Fruit fly (Drosophila melanogaster): ENCODE measurements around the gene CG31954.

Gene CG31954

DNA sequence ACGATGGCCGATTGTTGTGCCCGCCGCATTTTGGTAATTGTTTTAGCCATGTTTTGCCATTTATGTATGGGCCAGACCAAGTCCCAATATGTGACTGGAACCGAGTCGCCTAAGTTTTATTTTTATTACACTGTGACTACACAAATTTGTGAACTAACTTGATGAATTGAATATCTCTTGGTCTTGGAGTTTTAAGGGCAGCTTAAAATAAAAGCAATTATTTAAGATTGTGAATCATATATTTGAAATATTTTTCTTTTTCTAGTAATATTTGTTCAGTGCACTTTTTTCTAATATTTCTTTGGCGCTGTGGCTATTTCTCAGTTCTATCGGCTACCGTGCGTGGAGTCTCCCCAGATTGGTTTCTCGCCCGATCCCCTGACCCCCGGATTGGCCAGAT, 16.4 kb downstream of the CG31954 start:
- no peak for TF ChIP-seq CG8478 (optimal IDR thresholded peaks at IDR 0.05)
- no peak for TF ChIP-seq CTCF (optimal IDR thresholded peaks at IDR 0.05)

DNA sequence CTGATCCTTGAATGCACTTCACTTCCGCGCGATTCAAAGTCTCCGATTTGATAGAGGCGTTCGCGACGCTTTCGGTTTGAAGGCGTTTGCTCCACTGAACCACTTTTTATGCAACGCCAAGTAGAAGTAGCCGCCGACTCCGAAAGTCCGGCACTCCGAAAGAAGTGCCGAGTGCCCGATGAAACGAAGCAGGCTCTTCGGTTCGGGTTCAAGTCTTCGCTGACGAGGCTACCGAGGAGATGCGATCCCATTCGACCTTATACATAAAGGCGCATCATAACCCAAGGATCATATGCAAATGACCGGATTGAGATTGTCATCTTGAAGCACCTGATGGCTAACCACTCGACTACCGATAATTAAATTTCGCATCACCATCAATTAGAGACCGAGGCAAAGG, 18.9 kb downstream of the CG31954 start, which contains the start of gene CG15414:
Gene CG15414, minus strand, starts transcription at position 101 of the 400 bp plus-strand sequence.
- TF ChIP-seq CG8478 (optimal IDR thresholded peaks at IDR 0.05) (no peak), CTCF (optimal IDR thresholded peaks at IDR 0.05) (peak; percentile 22 to 31)

DNA sequence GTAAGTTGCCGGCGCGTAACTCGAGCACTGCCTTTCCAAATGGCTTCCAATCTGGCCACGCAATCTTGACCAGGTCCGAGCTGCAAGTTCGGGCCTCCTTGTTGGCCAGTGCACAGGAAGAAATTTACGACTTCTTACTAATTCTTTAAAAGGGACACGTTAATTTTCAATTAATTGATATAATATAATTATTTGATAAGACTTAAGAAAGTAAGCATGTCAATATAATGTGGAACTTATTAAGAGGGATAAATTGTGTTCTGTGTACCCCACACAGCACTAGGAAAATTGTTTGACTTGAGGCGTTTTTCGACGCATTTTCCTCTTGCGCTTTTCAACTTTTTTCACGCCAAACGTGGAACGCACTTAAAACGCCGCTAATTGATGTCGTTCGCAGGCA, 24.4 kb downstream of the CG31954 start:
- no peak for TF ChIP-seq CTCF (optimal IDR thresholded peaks at IDR 0.05)
- TF ChIP-seq CG8478 (optimal IDR thresholded peaks at IDR 0.05) = no peak

DNA sequence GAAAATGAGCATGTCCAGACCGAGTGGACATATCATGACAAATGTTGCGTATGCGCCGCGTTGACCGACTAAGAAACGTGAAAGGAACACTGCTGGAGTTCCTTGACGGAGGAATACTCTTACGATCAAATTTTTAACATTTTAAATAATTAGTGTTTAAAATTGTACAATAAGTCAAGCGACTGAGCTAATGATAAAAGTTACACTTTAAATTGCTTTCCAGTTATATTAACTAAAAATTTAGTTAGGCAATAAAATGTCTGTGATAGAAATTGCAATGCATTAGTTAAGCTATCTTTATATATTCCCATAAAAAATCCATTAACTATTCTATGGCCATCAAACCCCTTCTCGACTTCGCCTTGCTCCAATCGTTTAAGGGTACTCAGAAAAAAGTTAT, 25.1 kb downstream of the CG31954 start:
- TF ChIP-seq CTCF (optimal IDR thresholded peaks at IDR 0.05) (no peak), CG8478 (optimal IDR thresholded peaks at IDR 0.05) (no peak)

DNA sequence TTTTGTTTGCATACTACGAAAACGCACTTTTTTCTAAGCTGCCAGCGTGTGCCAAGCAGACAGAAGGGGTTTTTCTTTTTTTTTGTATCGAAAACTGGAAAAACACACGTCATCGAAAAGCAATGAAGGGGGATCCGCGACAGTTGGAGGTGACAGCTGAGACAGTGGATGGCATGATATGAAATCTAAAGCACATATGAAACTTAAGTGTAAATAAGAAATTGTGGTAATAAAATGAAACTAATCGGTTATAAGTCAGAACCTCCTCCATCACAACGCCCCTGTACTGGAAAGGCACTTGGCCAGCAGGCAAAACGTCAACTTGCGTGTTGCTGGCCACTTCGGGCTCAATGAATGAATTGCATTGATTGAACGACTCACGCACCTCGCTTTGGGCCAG, 26.2 kb downstream of the CG31954 start:
- TF ChIP-seq CTCF (optimal IDR thresholded peaks at IDR 0.05) (no peak), CG8478 (optimal IDR thresholded peaks at IDR 0.05) (no peak)

DNA sequence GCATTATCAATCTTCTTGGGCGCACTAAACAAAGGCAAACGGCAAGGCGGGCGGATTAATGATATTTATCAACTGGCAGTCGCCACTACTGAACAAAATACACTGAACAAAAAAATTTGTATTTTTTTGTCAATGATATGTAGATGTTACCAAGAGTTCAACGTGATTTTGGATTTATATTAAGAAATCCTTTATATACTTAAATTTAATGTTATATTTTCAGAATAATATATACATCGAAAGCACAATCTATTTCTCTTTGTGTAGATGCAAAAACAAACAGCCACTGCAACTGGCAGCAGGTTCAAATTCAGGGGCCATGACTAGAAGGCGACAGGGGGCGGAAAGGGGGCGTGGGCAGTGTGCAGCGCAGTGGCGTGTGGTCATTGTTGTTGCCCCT, 27.2 kb downstream of the CG31954 start:
- no peak for TF ChIP-seq CTCF (optimal IDR thresholded peaks at IDR 0.05)
- no peak for TF ChIP-seq CG8478 (optimal IDR thresholded peaks at IDR 0.05)

DNA sequence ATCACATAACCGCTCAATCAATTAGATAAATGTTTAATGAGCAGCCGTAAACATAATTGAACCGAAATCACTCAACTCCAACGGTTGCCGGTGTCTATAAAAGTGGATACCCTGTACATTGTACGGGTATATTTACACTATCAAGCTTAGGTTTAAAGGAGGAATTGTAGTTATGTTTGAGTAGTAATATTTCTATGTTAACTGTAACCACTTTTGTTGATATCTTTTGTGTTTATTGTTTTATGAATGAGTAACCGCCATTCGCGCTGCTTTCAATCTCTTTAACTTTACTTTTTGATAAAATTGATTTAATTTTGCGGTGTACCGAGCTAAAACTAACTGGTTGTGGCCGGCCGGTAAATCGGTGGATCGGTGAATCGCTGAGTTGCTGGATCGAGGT, 27.9 kb downstream of the CG31954 start:
- TF ChIP-seq CTCF (optimal IDR thresholded peaks at IDR 0.05) (no peak), CG8478 (optimal IDR thresholded peaks at IDR 0.05) (no peak)

DNA sequence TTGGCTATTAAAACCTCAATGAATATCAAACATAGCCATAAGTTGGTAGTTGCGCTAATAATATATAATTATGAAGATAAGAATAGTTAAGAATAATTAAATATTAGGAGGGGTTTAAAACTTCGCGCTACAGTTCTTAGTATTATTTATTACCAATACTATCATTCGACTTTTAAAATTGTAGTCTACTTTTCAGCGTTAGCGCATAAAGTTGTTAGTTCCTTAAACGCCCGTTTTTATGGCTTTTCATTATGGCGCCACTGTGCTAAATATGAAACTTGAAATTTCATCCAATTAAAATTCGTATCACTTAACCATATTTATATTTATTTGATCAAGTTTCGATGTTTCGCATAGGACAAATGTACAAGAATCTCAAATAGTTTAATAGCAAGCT, 29.5 kb downstream of the CG31954 start:
- TF ChIP-seq CG8478 (optimal IDR thresholded peaks at IDR 0.05) (no peak), CTCF (optimal IDR thresholded peaks at IDR 0.05) (peak; percentile 67 to 89)

DNA sequence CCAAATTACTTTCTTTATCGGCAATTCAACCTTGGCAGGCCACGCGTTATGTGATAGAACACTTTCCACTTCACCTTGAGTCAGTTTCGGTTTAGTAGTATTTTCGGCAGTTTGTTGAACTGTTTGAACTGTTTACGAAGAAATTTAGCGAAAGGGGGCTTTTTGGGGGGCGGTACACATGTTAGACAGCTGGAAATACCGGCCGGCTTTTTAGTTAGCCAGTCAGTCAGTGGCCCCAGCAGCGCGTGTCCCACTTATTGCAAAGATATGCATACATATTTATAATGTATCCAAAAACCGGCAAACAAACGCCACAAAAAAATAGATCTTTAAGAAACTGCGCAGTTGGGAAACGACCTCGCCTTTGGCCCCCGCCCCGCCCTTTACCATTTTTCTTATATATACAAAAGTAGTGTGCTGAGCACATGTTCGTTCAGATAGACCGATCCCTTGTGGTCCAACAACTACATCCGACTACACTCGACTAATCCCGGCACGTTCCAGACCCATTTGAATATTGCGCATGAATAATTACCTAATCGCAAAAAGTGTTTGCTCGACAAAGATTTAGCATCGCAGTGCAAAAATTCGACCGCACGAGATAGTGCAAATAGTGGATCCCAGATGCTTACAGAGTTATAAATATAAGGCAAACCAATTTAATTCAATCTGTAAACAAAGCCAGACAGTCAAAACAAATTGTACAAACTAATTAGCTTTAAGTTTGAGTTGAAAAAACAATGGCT, 30.0 kb downstream of the CG31954 start:
- TF ChIP-seq CG8478 (optimal IDR thresholded peaks at IDR 0.05) (no peak), CTCF (optimal IDR thresholded peaks at IDR 0.05) (no peak)

DNA sequence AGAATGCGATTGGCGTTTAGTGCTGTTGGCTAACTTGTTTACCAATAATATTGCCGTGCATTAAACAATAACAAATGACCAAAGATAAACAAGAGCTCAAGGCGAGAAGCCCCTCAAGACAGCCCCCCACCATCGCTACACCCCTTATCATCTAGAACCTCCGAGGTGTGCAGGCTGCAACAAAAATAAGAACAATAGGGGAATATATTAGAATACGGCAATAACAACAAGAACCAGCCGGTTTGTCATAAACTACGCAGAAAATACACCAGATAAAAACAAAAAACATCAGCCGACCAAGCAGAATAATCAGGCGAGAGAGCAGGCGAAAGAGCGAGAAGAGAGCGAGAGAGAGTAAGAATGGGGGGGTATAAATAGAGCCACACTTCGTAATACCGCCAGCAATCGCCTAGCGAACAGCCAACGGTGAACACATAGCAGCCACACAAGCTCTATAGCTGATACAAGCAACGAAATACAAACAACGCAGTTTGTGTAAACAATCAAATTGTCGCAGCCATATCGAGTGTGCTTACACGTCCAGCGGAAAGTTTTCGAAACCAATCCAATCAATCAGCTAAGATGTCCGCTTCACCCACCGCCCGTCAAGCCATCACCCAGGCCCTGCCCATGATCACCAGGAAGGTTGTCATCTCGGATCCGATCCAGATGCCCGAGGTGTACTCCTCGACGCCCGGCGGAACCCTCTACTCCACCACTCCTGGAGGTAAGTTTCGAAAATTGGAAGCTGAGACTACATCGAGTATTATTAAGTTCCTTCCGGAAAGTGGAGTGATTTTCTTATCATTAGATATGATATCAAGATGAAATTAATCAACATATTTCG, 31.6 kb downstream of the CG31954 start, which contains the start of gene Thor:
Gene Thor, plus strand, starts transcription at position 401 of the 847 bp plus-strand sequence.
- no peak for TF ChIP-seq CTCF (optimal IDR thresholded peaks at IDR 0.05)
- no peak for TF ChIP-seq CG8478 (optimal IDR thresholded peaks at IDR 0.05)

DNA sequence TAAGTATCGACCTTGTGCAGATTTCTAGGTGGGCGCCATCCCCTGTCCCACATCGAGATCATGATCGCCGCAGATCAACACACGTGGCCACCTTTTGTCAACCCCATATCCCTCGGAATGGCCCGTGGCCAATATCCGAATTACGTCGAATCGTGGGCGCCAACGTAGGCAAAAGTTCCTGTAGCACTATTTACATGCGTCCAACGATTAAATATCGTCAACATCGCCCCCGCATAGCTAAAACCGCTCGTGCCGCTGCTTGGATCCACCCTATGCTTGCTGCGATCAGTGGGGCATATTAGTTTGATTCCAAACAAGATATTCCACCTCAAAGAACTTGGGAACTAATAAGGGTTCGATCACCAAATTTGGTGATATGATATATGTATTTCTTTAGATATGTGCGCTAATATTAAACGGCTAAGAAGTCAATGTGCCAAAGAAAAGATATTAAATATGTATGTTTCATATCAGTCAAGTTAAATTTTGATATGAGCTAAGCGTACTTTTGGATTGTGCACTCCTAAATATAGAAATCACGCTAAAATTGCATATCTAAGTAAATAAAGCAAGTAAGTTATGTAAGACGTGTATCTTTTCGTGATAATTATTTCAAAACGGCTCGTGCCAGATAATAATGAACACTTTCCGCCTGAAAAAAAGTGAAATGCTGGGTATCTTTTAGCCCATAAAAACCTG, 32.7 kb downstream of the CG31954 start:
- TF ChIP-seq CTCF (optimal IDR thresholded peaks at IDR 0.05) (no peak), CG8478 (optimal IDR thresholded peaks at IDR 0.05) (no peak)

DNA sequence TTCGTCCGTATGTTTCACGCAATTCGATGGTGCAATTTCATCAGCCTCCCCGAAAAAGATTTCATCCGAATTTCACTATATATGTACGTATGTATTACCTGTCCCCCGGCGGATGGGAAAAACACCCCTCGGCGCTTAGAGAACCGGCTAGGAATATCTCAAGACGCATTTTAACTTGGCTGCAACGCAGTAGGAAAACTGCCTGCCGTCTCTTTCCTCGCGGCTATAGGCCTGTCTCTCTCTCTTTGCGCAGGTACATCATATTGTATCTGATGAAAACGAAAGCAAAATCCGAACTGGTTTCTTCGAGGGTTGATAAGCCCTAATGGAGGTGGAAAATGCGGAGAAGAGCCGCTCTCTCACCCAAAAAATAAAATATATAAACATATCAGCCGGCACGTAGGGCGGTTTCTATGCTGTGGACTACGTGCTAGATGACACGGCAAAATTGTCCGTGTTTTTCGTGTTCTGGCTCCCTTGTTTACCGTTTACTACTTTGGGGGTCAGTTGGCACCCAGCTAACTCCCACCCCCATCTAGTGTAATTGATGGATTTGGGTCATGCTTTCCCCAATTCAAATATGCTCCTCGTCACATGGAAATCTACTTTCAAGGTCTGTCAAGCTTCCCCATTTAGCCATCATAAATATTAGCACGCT, 33.4 kb downstream of the CG31954 start:
- TF ChIP-seq CG8478 (optimal IDR thresholded peaks at IDR 0.05) (no peak), CTCF (optimal IDR thresholded peaks at IDR 0.05) (no peak)

DNA sequence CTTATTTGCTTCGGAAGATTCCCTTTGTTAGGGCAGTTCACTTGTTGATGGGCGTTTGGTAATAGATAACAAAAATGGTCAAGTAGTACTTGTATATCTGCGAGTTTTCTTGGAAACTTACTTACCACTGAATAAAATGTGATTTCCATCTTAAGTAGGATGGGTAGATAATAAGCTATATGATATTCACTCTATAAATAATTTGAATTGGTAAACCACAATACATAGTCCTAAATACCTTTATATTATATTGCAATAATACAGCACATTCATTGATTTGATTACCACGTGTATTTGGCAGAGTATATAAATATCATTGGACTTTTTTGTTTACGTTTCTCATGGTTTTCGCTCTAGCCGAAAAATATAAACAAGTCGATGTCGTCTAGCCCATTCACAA, 34.0 kb downstream of the CG31954 start:
- TF ChIP-seq CTCF (optimal IDR thresholded peaks at IDR 0.05) (no peak), CG8478 (optimal IDR thresholded peaks at IDR 0.05) (no peak)

DNA sequence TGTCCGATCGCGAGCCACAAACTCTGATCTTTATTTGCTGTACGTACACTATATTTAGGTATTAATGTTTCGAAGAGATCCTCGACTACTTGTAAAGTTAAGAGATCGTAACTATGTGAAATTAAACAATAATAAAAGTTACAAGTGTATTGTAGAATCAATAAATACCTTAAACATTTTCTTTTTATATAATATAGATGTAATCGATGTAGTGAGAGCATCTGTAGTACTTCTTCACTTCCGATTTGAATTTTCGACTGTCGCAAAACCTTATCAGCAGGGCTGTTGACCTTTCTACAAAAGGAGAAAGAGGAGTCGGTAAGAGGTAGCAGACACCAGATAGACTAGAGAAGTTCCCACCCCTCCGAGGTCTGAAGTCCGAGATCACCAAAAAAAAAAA, 34.7 kb downstream of the CG31954 start:
- TF ChIP-seq CTCF (optimal IDR thresholded peaks at IDR 0.05) (no peak), CG8478 (optimal IDR thresholded peaks at IDR 0.05) (no peak)

DNA sequence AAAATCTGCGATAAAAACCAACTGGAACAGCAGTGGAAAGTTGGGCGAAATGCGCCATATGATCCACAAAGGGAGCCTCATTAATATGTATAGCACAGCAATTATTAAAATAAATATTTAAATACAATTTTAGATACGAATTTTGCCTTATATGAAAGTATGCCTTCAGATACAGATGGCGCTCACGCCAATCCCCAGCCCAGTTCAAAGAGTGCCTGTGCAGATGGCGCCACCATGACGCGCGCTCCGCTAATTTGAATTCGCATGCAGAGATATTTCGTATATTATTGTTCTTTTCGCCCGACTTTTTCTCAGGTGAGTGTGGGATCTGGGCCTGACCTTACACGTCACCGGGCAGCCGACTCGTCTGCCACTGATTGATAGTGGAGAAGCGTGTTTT, 37.7 kb downstream of the CG31954 start, which contains the start of gene Pgant4:
Gene Pgant4, plus strand, starts transcription at position 362 of the 400 bp plus-strand sequence.
- TF ChIP-seq CG8478 (optimal IDR thresholded peaks at IDR 0.05) (no peak), CTCF (optimal IDR thresholded peaks at IDR 0.05) (peak; percentile 89 to 95)

All from S2 (cell line).